Worm (Caenorhabditis elegans) whole organism, late embryonic: ENCODE measurements around the gene C26E1.1.

Experiments used
- ceh-30 ChIP-seq: fragments of 150-350 bp; optimal IDR thresholded peaks from 2 replicates; lab custom pipeline; 2014; ENCODE audit warnings: missing biosample characterization, missing genetic modification characterization
- dmd-4 ChIP-seq: sonication (generic microtip); optimal IDR thresholded peaks from 2 replicates; lab custom pipeline; 2016; ENCODE audit warnings: borderline replicate concordance, missing genetic modification characterization, missing compliant biosample characterization
- nhr-11 ChIP-seq: fragments of 150-350 bp; optimal IDR thresholded peaks from 2 replicates; lab custom pipeline; 2014; ENCODE audit warnings: missing biosample characterization, missing genetic modification characterization
- npax-4 ChIP-seq: sonication (generic microtip); optimal IDR thresholded peaks from 2 replicates; lab custom pipeline; 2016; ENCODE audit warnings: missing genetic modification characterization, missing compliant biosample characterization
- odd-2 ChIP-seq: sonication (generic microtip); optimal IDR thresholded peaks from 2 replicates; lab custom pipeline; 2017; ENCODE audit warnings: antibody characterized with exemption, mild to moderate bottlenecking, missing genetic modification characterization, missing compliant biosample characterization
- sox-4 ChIP-seq: sonication (generic microtip); optimal IDR thresholded peaks from 2 replicates; lab custom pipeline; 2017; ENCODE audit warnings: mild to moderate bottlenecking, missing genetic modification characterization, inconsistent platforms, missing compliant biosample characterization

ce11 chrV:13288881-13289280, 8.4 kb upstream of the C26E1.1 start:
- TF ChIP-seq dmd-4 (tag; lab: Kevin White, UChicago) (no peak), nhr-11 (tag; lab: Kevin White, UChicago) (no peak), sox-4 (tag; lab: Kevin White, UChicago) (no peak), ceh-30 (tag; lab: Kevin White, UChicago) (no peak), npax-4 (tag; lab: Kevin White, UChicago) (no peak), odd-2 (tag; lab: Kevin White, UChicago) (no peak)
